Fruit fly (Drosophila melanogaster) whole organism, embryonic: ENCODE measurements around the gene Lon.

Experiments used
- B-H2 ChIP-seq: fragments of 200-800 bp; sonication (Bioruptor generic); optimal IDR thresholded peaks from 2 replicates; lab custom pipeline; 2018; ENCODE audit warnings: missing biosample characterization, mild to moderate bottlenecking, missing genetic modification characterization
- CG10462 ChIP-seq: fragments of 200-800 bp; sonication (Bioruptor generic); optimal IDR thresholded peaks from 2 replicates; lab custom pipeline; 2016; ENCODE audit warnings: missing biosample characterization, missing genetic modification characterization
- CG10959 ChIP-seq: fragments of 200-800 bp; sonication (Bioruptor generic); IDR thresholded peaks from 2 replicates; pipeline ENCODE4 v1.3.6; 2022; ENCODE audit warnings: missing biosample characterization, missing genetic modification characterization
- CG11723 ChIP-seq: fragments of 200-800 bp; sonication (Bioruptor generic); optimal IDR thresholded peaks from 2 replicates; lab custom pipeline; 2017; ENCODE audit warnings: missing biosample characterization, mild to moderate bottlenecking, missing genetic modification characterization
- CG14014 ChIP-seq: fragments of 200-800 bp; sonication (Bioruptor generic); IDR thresholded peaks from 2 replicates; pipeline ENCODE4 v1.3.6; 2022; ENCODE audit warnings: missing biosample characterization, missing genetic modification characterization
- CG16779 ChIP-seq: fragments of 200-800 bp; sonication (Bioruptor generic); IDR thresholded peaks from 2 replicates; pipeline ENCODE4 v1.3.6; 2022; ENCODE audit warnings: missing biosample characterization, missing genetic modification characterization
- CG17612 ChIP-seq: fragments of 200-800 bp; sonication (Bioruptor generic); IDR thresholded peaks from 2 replicates; pipeline ENCODE4 v1.3.6; 2022; ENCODE audit warnings: missing biosample characterization, missing genetic modification characterization
- CG18011 ChIP-seq: fragments of 200-800 bp; sonication (Bioruptor generic); optimal IDR thresholded peaks from 2 replicates; lab custom pipeline; 2017; ENCODE audit warnings: missing biosample characterization, missing genetic modification characterization, mild to moderate bottlenecking, moderate library complexity, missing genotype
- CG2712 ChIP-seq: fragments of 200-800 bp; optimal IDR thresholded peaks from 3 replicates; lab custom pipeline; 2019; ENCODE audit warnings: missing biosample characterization, mild to moderate bottlenecking, missing genetic modification characterization, moderate library complexity
- CG2875 ChIP-seq: fragments of 200-800 bp; sonication (Bioruptor generic); optimal IDR thresholded peaks from 2 replicates; lab custom pipeline; 2017; ENCODE audit warnings: missing biosample characterization, mild to moderate bottlenecking, missing genetic modification characterization, missing genetic modification reagents
- CG31365 ChIP-seq: fragments of 200-800 bp; sonication (Bioruptor generic); optimal IDR thresholded peaks from 2 replicates; lab custom pipeline; 2018; ENCODE audit warnings: missing biosample characterization, mild to moderate bottlenecking, missing genetic modification characterization
- CG4282 ChIP-seq: fragments of 200-800 bp; sonication (Bioruptor generic); optimal IDR thresholded peaks from 2 replicates; lab custom pipeline; 2016; ENCODE audit warnings: missing biosample characterization, missing genetic modification characterization
- CG43689 ChIP-seq: fragments of 200-800 bp; sonication (Bioruptor generic); IDR thresholded peaks from 2 replicates; pipeline ENCODE4 v1.3.6; 2022; ENCODE audit warnings: missing biosample characterization, missing genetic modification characterization
- CG4854 ChIP-seq: fragments of 200-800 bp; sonication (Bioruptor generic); optimal IDR thresholded peaks from 2 replicates; lab custom pipeline; 2016; ENCODE audit warnings: missing biosample characterization, missing genetic modification characterization, inconsistent platforms
- CG5953 ChIP-seq: fragments of 200-800 bp; sonication (Bioruptor generic); IDR thresholded peaks from 2 replicates; pipeline ENCODE4 v1.3.6; 2022; ENCODE audit warnings: missing biosample characterization, missing genetic modification characterization
- CG6689 ChIP-seq: fragments of 200-800 bp; sonication (Bioruptor generic); IDR thresholded peaks from 2 replicates; pipeline ENCODE4 v1.3.6; 2022; ENCODE audit warnings: missing biosample characterization, missing genetic modification characterization
- CrebB ChIP-seq: fragments of 200-800 bp; sonication (Bioruptor generic); optimal IDR thresholded peaks from 3 replicates; lab custom pipeline; 2018; ENCODE audit warnings: missing biosample characterization, mild to moderate bottlenecking, missing genetic modification characterization
- D19B ChIP-seq: fragments of 200-800 bp; sonication (Bioruptor generic); optimal IDR thresholded peaks from 2 replicates; lab custom pipeline; 2017; ENCODE audit warnings: missing biosample characterization, mild to moderate bottlenecking, missing genetic modification characterization
- ERR ChIP-seq: fragments of 200-800 bp; sonication (Bioruptor generic); optimal IDR thresholded peaks from 2 replicates; lab custom pipeline; 2016; ENCODE audit warnings: missing biosample characterization, missing genetic modification characterization
- HLHmδ ChIP-seq: fragments of 200-800 bp; sonication (Bioruptor generic); optimal IDR thresholded peaks from 2 replicates; lab custom pipeline; 2018; ENCODE audit warnings: missing biosample characterization, mild to moderate bottlenecking, missing genetic modification characterization, moderate library complexity
- MESR4 ChIP-seq: fragments of 200-800 bp; sonication (Bioruptor generic); optimal IDR thresholded peaks from 2 replicates; lab custom pipeline; 2018; ENCODE audit warnings: missing biosample characterization, mild to moderate bottlenecking, missing genetic modification characterization, moderate library complexity
- NC2β ChIP-seq: fragments of 200-800 bp; sonication (Bioruptor generic); optimal IDR thresholded peaks from 2 replicates; lab custom pipeline; 2016; ENCODE audit warnings: missing biosample characterization, missing genetic modification characterization
- NFAT ChIP-seq: fragments of 200-800 bp; sonication (Bioruptor generic); IDR thresholded peaks from 2 replicates; pipeline ENCODE4 v1.3.6; 2022; ENCODE audit warnings: missing biosample characterization, missing genetic modification characterization
- Nf-YA ChIP-seq: fragments of 200-800 bp; sonication (Bioruptor generic); IDR thresholded peaks from 2 replicates; pipeline ENCODE4 v1.3.6; 2022; ENCODE audit warnings: missing biosample characterization, missing genetic modification characterization
- Pdp1 ChIP-seq, 2 experiments: fragments of 200-800 bp; sonication (Bioruptor generic); optimal IDR thresholded peaks; 3 replicates each; lab custom pipeline; 2016; ENCODE audit warnings: missing biosample characterization in 2 of 2, missing genetic modification characterization in 2 of 2, mild to moderate bottlenecking in 1 of 2, moderate library complexity in 1 of 2
- Poxn ChIP-seq: fragments of 200-800 bp; sonication (Bioruptor generic); IDR thresholded peaks from 2 replicates; pipeline ENCODE4 v1.3.6; 2022; ENCODE audit warnings: missing biosample characterization, missing genetic modification characterization
- Sox100B ChIP-seq: fragments of 200-800 bp; sonication (Bioruptor generic); optimal IDR thresholded peaks from 3 replicates; lab custom pipeline; 2018; ENCODE audit warnings: missing biosample characterization, mild to moderate bottlenecking, missing genetic modification characterization
- ab ChIP-seq: fragments of 200-800 bp; sonication (Bioruptor generic); optimal IDR thresholded peaks from 2 replicates; lab custom pipeline; 2016; ENCODE audit warnings: missing biosample characterization, missing genetic modification characterization
- ato ChIP-seq: fragments of 200-800 bp; sonication (Bioruptor generic); IDR thresholded peaks from 2 replicates; pipeline ENCODE4 v1.3.6; 2022; ENCODE audit warnings: missing biosample characterization, missing genetic modification characterization; ENCODE audit not compliant: partially characterized antibody
- bigmax ChIP-seq: fragments of 200-800 bp; sonication (Bioruptor generic); optimal IDR thresholded peaks from 2 replicates; lab custom pipeline; 2018; ENCODE audit warnings: missing biosample characterization, mild to moderate bottlenecking, missing genetic modification characterization
- btn ChIP-seq: fragments of 200-800 bp; sonication (Bioruptor generic); optimal IDR thresholded peaks from 2 replicates; lab custom pipeline; 2016; ENCODE audit warnings: missing biosample characterization, missing genetic modification characterization
- ci ChIP-seq: fragments of 200-800 bp; sonication (Bioruptor generic); IDR thresholded peaks from 3 replicates; pipeline ENCODE4 v1.3.6; 2022; ENCODE audit warnings: missing biosample characterization, missing genetic modification characterization
- crol ChIP-seq: fragments of 200-800 bp; sonication (Bioruptor generic); IDR thresholded peaks from 2 replicates; pipeline ENCODE4 v1.3.6; 2022; ENCODE audit warnings: missing biosample characterization, missing genetic modification characterization
- dimm ChIP-seq: fragments of 200-800 bp; sonication (Bioruptor generic); IDR thresholded peaks from 2 replicates; pipeline ENCODE4 v1.3.6; 2022; ENCODE audit warnings: missing biosample characterization, missing genetic modification characterization
- disco-r ChIP-seq: fragments of 200-800 bp; sonication (Bioruptor generic); optimal IDR thresholded peaks from 2 replicates; lab custom pipeline; 2016; ENCODE audit warnings: missing biosample characterization, missing genetic modification characterization
- fd96Cb ChIP-seq: fragments of 200-800 bp; sonication (Bioruptor generic); optimal IDR thresholded peaks from 2 replicates; lab custom pipeline; 2018; ENCODE audit warnings: missing biosample characterization, mild to moderate bottlenecking, missing genetic modification characterization, moderate library complexity
- ftz-f1 ChIP-seq: fragments of 200-800 bp; sonication (Bioruptor generic); optimal IDR thresholded peaks from 2 replicates; lab custom pipeline; 2016; ENCODE audit warnings: missing biosample characterization, missing genetic modification characterization
- grn ChIP-seq: fragments of 200-800 bp; sonication (Bioruptor generic); optimal IDR thresholded peaks from 3 replicates; lab custom pipeline; 2017; ENCODE audit warnings: missing biosample characterization, missing genetic modification characterization
- gro ChIP-seq: fragments of 200-800 bp; sonication (Bioruptor generic); optimal IDR thresholded peaks from 2 replicates; lab custom pipeline; 2016; ENCODE audit warnings: missing biosample characterization, missing genetic modification characterization
- gsb ChIP-seq: fragments of 200-800 bp; sonication (Bioruptor generic); IDR thresholded peaks from 2 replicates; pipeline ENCODE4 v1.3.6; 2022; ENCODE audit warnings: missing biosample characterization, missing genetic modification characterization
- insv ChIP-seq, 2 experiments: fragments of 200-800 bp; sonication (Bioruptor generic); optimal IDR thresholded peaks; 3 replicates each; lab custom pipeline; 2016 to 2018; ENCODE audit warnings: missing biosample characterization in 2 of 2, missing genetic modification characterization in 2 of 2
- jumu ChIP-seq: fragments of 200-800 bp; sonication (Bioruptor generic); optimal IDR thresholded peaks from 3 replicates; lab custom pipeline; 2016; ENCODE audit warnings: missing biosample characterization, missing genetic modification characterization
- lbe ChIP-seq: fragments of 200-800 bp; sonication (Bioruptor generic); optimal IDR thresholded peaks from 2 replicates; lab custom pipeline; 2016; ENCODE audit warnings: missing biosample characterization, mild to moderate bottlenecking, missing genetic modification characterization
- oc ChIP-seq: fragments of 200-800 bp; sonication (Bioruptor generic); optimal IDR thresholded peaks from 2 replicates; lab custom pipeline; 2018; ENCODE audit warnings: missing biosample characterization, mild to moderate bottlenecking, missing genetic modification characterization, moderate library complexity
- ranshi ChIP-seq: fragments of 200-800 bp; sonication (Bioruptor generic); IDR thresholded peaks from 2 replicates; pipeline ENCODE4 v1.3.6; 2022; ENCODE audit warnings: missing biosample characterization, missing genetic modification characterization
- ro ChIP-seq: fragments of 200-800 bp; sonication (Bioruptor generic); IDR thresholded peaks from 2 replicates; pipeline ENCODE4 v1.3.6; 2022; ENCODE audit warnings: missing biosample characterization, missing genetic modification characterization
- shn ChIP-seq: fragments of 200-800 bp; sonication (Bioruptor generic); optimal IDR thresholded peaks from 3 replicates; lab custom pipeline; 2016; ENCODE audit warnings: missing biosample characterization, missing genetic modification characterization
- sug ChIP-seq: fragments of 200-800 bp; optimal IDR thresholded peaks from 2 replicates; lab custom pipeline; 2019; ENCODE audit warnings: missing biosample characterization, mild to moderate bottlenecking, missing genetic modification characterization, moderate library complexity
- tll ChIP-seq, 2 experiments: fragments of 200-800 bp in 1 of 2; fragments of >200 bp in 1 of 2; sonication (Bioruptor generic) in 1 of 2; optimal IDR thresholded peaks; 2 replicates each; lab custom pipeline; 2017 to 2019; ENCODE audit warnings: missing biosample characterization in 2 of 2, missing genetic modification characterization in 2 of 2, mild to moderate bottlenecking in 1 of 2, moderate library complexity in 1 of 2
- vfl ChIP-seq: fragments of 200-800 bp; sonication (Bioruptor generic); optimal IDR thresholded peaks from 2 replicates; lab custom pipeline; 2016; ENCODE audit warnings: missing biosample characterization, missing genetic modification characterization
- zen2 ChIP-seq: fragments of 200-800 bp; sonication (Bioruptor generic); IDR thresholded peaks from 3 replicates; pipeline ENCODE4 v1.3.6; 2022; ENCODE audit warnings: missing biosample characterization, missing genetic modification characterization; ENCODE audit not compliant: partially characterized antibody

Gene Lon

dm6 chr3L:19612172-19612571 is at the start of gene Lon, which contains the start of gene PIG-F (continued):
- peak; percentile 98 for TF ChIP-seq oc (tag; lab: Kevin White, UChicago)
- TF ChIP-seq CG2712 (tag; lab: Kevin White, UChicago) = peak; percentile 99
- TF ChIP-seq tll (GFP tag; optimal IDR thresholded peaks at IDR 0.05; lab: Kevin White, UChicago) = peak; percentile 59 to 81
- peak; percentile 22 for TF ChIP-seq MESR4 (GFP tag; lab: Kevin White, UChicago)
- TF ChIP-seq sug (tag; lab: Kevin White, UChicago) = peak; percentile 99
- TF ChIP-seq CG6689 (GFP tag; lab: Robert Waterston, UW) = peak; percentile 99
- peak; percentile 69 for TF ChIP-seq crol
- TF ChIP-seq ranshi (GFP tag; lab: Robert Waterston, UW) = peak; percentile 98
- TF ChIP-seq ERR (GFP tag; lab: Kevin White, UChicago) = peak; percentile 95
- TF ChIP-seq CG10959 (GFP tag; lab: Robert Waterston, UW) = peak; percentile 98
- peak; percentile 94 for TF ChIP-seq dimm
- peak; percentile 95 for TF ChIP-seq CG17612
- peak; percentile 95 for TF ChIP-seq CrebB
- peak; percentile 98 for TF ChIP-seq lbe
- peak; percentile 99 for TF ChIP-seq fd96Cb (tag; lab: Kevin White, UChicago)
- peak; percentile 99 for TF ChIP-seq CG14014
- peak; percentile 100 for TF ChIP-seq Sox100B (GFP tag; lab: Kevin White, UChicago)
- TF ChIP-seq grn (GFP tag; lab: Kevin White, UChicago) = no peak
- peak; percentile 99 for TF ChIP-seq Pdp1 (GFP tag; optimal IDR thresholded peaks at IDR 0.05; lab: Kevin White, UChicago)
- TF ChIP-seq ftz-f1 (GFP tag; lab: Kevin White, UChicago) = peak; percentile 90
- TF ChIP-seq btn (GFP tag; lab: Kevin White, UChicago) = peak; percentile 89
- peak; percentile 99 for TF ChIP-seq CG2875 (GFP tag; lab: Kevin White, UChicago)
- TF ChIP-seq CG16779 = peak; percentile 93
- TF ChIP-seq disco-r = peak; percentile 96
- TF ChIP-seq CG4854 (GFP tag; lab: Kevin White, UChicago) = peak; percentile 98
- TF ChIP-seq B-H2 (GFP tag; lab: Kevin White, UChicago) = peak; percentile 99
- TF ChIP-seq D19B = peak; percentile 97
- TF ChIP-seq CG11723 (GFP tag; lab: Kevin White, UChicago) = peak; percentile 99
- TF ChIP-seq CG18011 (GFP tag; lab: Kevin White, UChicago) = peak; percentile 93
- TF ChIP-seq insv (GFP tag; optimal IDR thresholded peaks at IDR 0.05; lab: Kevin White, UChicago) = peak; percentile 39 to 86
- peak; percentile 96 for TF ChIP-seq gsb (GFP tag; lab: Robert Waterston, UW)
- peak; percentile 98 for TF ChIP-seq gro (GFP tag; lab: Kevin White, UChicago)
- peak; percentile 79 for TF ChIP-seq CG31365 (tag; lab: Kevin White, UChicago)
- no peak for TF ChIP-seq zen2
- peak; percentile 98 for TF ChIP-seq jumu (GFP tag; lab: Kevin White, UChicago)
- TF ChIP-seq bigmax (GFP tag; lab: Kevin White, UChicago) = peak; percentile 65
- peak; percentile 98 for TF ChIP-seq ci (GFP tag; lab: Robert Waterston, UW)
- peak; percentile 93 for TF ChIP-seq Nf-YA (GFP tag; lab: Robert Waterston, UW)
- TF ChIP-seq ato (GFP tag; lab: Robert Waterston, UW) = peak; percentile 13; the same call in 1 of the 2 replicates
- peak; percentile 97 for TF ChIP-seq Poxn (GFP tag; lab: Robert Waterston, UW)
- peak; percentile 96 for TF ChIP-seq ab (GFP tag; lab: Kevin White, UChicago)
- TF ChIP-seq CG5953 (GFP tag; lab: Robert Waterston, UW) = peak; percentile 95
- TF ChIP-seq CG10462 (GFP tag; lab: Kevin White, UChicago) = peak; percentile 99
- TF ChIP-seq HLHmδ = no peak
- peak; percentile 98 for TF ChIP-seq CG4282 (GFP tag; lab: Kevin White, UChicago)
- TF ChIP-seq NC2β (GFP tag; lab: Kevin White, UChicago) = peak; percentile 97
- TF ChIP-seq shn (GFP tag; lab: Kevin White, UChicago) = peak; percentile 97
- TF ChIP-seq ro (GFP tag; lab: Robert Waterston, UW) = peak; percentile 97
- peak; percentile 94 for TF ChIP-seq CG43689 (GFP tag; lab: Robert Waterston, UW)
- TF ChIP-seq vfl (GFP tag; lab: Kevin White, UChicago) = peak; percentile 99
- TF ChIP-seq NFAT (GFP tag; lab: Robert Waterston, UW) = peak; percentile 98
